Fruit fly (Drosophila melanogaster) whole organism, embryonic: Measurements from ENCODE around the gene Tpst.

Experiments
- Ada2b ChIP-seq: fragments of 200-800 bp; sonication (Bioruptor generic); IDR thresholded peaks from 2 replicates; pipeline ENCODE4 v1.3.6; 2022; ENCODE audit warnings: missing biosample characterization, missing genetic modification characterization
- Asciz ChIP-seq: fragments of 200-800 bp; sonication (Bioruptor generic); optimal IDR thresholded peaks from 2 replicates; lab custom pipeline; 2017; ENCODE audit warnings: missing biosample characterization, mild to moderate bottlenecking, missing genetic modification characterization, missing genetic modification reagents
- B-H2 ChIP-seq: fragments of 200-800 bp; sonication (Bioruptor generic); optimal IDR thresholded peaks from 2 replicates; lab custom pipeline; 2018; ENCODE audit warnings: missing biosample characterization, mild to moderate bottlenecking, missing genetic modification characterization
- Bgb ChIP-seq: fragments of 200-800 bp; sonication (Bioruptor generic); IDR thresholded peaks from 2 replicates; pipeline ENCODE4 v1.3.6; 2022; ENCODE audit warnings: missing biosample characterization, missing genetic modification characterization; ENCODE audit not compliant: partially characterized antibody
- BtbVII ChIP-seq: fragments of 200-800 bp; sonication (Bioruptor generic); optimal IDR thresholded peaks from 3 replicates; lab custom pipeline; 2017; ENCODE audit warnings: missing biosample characterization, mild to moderate bottlenecking, missing genetic modification characterization
- CG10267 ChIP-seq: fragments of 200-800 bp; sonication (Bioruptor generic); optimal IDR thresholded peaks from 2 replicates; lab custom pipeline; 2018; ENCODE audit warnings: missing biosample characterization, mild to moderate bottlenecking, missing genetic modification characterization, moderate library complexity
- CG10274 ChIP-seq: fragments of 200-800 bp; sonication (Bioruptor generic); optimal IDR thresholded peaks from 3 replicates; lab custom pipeline; 2017; ENCODE audit warnings: missing biosample characterization, mild to moderate bottlenecking, missing genetic modification characterization
- CG13894 ChIP-seq: fragments of 200-800 bp; sonication (Bioruptor generic); optimal IDR thresholded peaks from 3 replicates; lab custom pipeline; 2018; ENCODE audit warnings: missing biosample characterization, mild to moderate bottlenecking, missing genetic modification characterization, moderate library complexity
- CG15696 ChIP-seq: fragments of 200-800 bp; sonication (Bioruptor generic); optimal IDR thresholded peaks from 2 replicates; lab custom pipeline; 2019; ENCODE audit warnings: missing biosample characterization, mild to moderate bottlenecking, missing genetic modification characterization, moderate library complexity
- CG18764 ChIP-seq: fragments of 200-800 bp; sonication (Bioruptor generic); optimal IDR thresholded peaks from 3 replicates; lab custom pipeline; 2016; ENCODE audit warnings: missing biosample characterization, missing genetic modification characterization
- CG2129 ChIP-seq: fragments of 200-800 bp; sonication (Bioruptor generic); IDR thresholded peaks from 2 replicates; pipeline ENCODE4 v1.3.6; 2022; ENCODE audit warnings: missing biosample characterization, missing genetic modification characterization; ENCODE audit not compliant: partially characterized antibody
- CG32767 ChIP-seq: fragments of 200-800 bp; sonication (Bioruptor generic); IDR thresholded peaks from 2 replicates; pipeline ENCODE4 v1.3.6; 2022; ENCODE audit warnings: missing biosample characterization, missing genetic modification characterization
- CG4328 ChIP-seq: fragments of 200-800 bp; sonication (Bioruptor generic); optimal IDR thresholded peaks from 3 replicates; lab custom pipeline; 2017; ENCODE audit warnings: missing biosample characterization, missing genetic modification reagents, missing genetic modification characterization
- CG6254 ChIP-seq: fragments of 200-800 bp; sonication (Bioruptor generic); optimal IDR thresholded peaks from 3 replicates; lab custom pipeline; 2017; ENCODE audit warnings: mild to moderate bottlenecking, missing biosample characterization, missing genetic modification reagents, missing genetic modification characterization
- CG6791 ChIP-seq: fragments of 200-800 bp; sonication (Bioruptor generic); IDR thresholded peaks from 3 replicates; pipeline ENCODE4 v1.3.6; 2022; ENCODE audit warnings: missing biosample characterization, missing genetic modification characterization; ENCODE audit not compliant: partially characterized antibody
- CG7963 ChIP-seq: fragments of 200-800 bp; sonication (Bioruptor generic); IDR thresholded peaks from 3 replicates; pipeline ENCODE4 v1.3.6; 2022; ENCODE audit warnings: missing biosample characterization, missing genetic modification characterization; ENCODE audit not compliant: partially characterized antibody
- CG9817 ChIP-seq: fragments of 200-800 bp; sonication (Bioruptor generic); optimal IDR thresholded peaks from 2 replicates; lab custom pipeline; 2018; ENCODE audit warnings: missing biosample characterization, mild to moderate bottlenecking, missing genetic modification characterization, moderate library complexity
- Deaf1 ChIP-seq: fragments of 200-800 bp; optimal IDR thresholded peaks from 3 replicates; lab custom pipeline; 2019; ENCODE audit warnings: missing biosample characterization, mild to moderate bottlenecking, missing genetic modification characterization, moderate library complexity
- Dp ChIP-seq: fragments of 200-800 bp; sonication (Bioruptor generic); optimal IDR thresholded peaks from 2 replicates; lab custom pipeline; 2018; ENCODE audit warnings: missing biosample characterization, mild to moderate bottlenecking, missing genetic modification characterization, moderate library complexity
- HLH4C ChIP-seq: fragments of 200-800 bp; sonication (Bioruptor generic); IDR thresholded peaks from 3 replicates; pipeline ENCODE4 v1.3.6; 2022; ENCODE audit warnings: missing biosample characterization, missing genetic modification characterization; ENCODE audit not compliant: partially characterized antibody
- Hr3 ChIP-seq: fragments of 200-800 bp; sonication (Bioruptor generic); optimal IDR thresholded peaks from 3 replicates; lab custom pipeline; 2016; ENCODE audit warnings: missing biosample characterization, missing genetic modification characterization
- NC2α ChIP-seq: fragments of 200-800 bp; sonication (Bioruptor generic); optimal IDR thresholded peaks from 2 replicates; lab custom pipeline; 2016; ENCODE audit warnings: missing biosample characterization, missing genetic modification characterization
- Nf-YC ChIP-seq: fragments of 200-800 bp; optimal IDR thresholded peaks from 3 replicates; lab custom pipeline; 2019; ENCODE audit warnings: missing biosample characterization, mild to moderate bottlenecking, missing genetic modification characterization, moderate library complexity
- Oaz ChIP-seq: fragments of 200-800 bp; sonication (Bioruptor generic); IDR thresholded peaks from 2 replicates; pipeline ENCODE4 v1.3.6; 2022; ENCODE audit warnings: missing biosample characterization, missing genetic modification characterization
- Opbp ChIP-seq: fragments of 200-800 bp; sonication (Bioruptor generic); IDR thresholded peaks from 3 replicates; pipeline ENCODE4 v1.3.6; 2022; ENCODE audit warnings: missing biosample characterization, missing genetic modification characterization; ENCODE audit not compliant: partially characterized antibody
- Trl ChIP-seq, 3 experiments: fragments of >200 bp in 2 of 3; fragments of 200-800 bp in 1 of 3; sonication (Bioruptor generic) in 1 of 3; optimal IDR thresholded peaks; 2 replicates in 1 of 3; 3 replicates in 2 of 3; lab custom pipeline; 2016 to 2017; ENCODE audit warnings: missing biosample characterization in 1 of 3, missing genetic modification characterization in 1 of 3
- YL-1 ChIP-seq: fragments of 200-800 bp; sonication (Bioruptor generic); optimal IDR thresholded peaks from 3 replicates; lab custom pipeline; 2017; ENCODE audit warnings: missing biosample characterization, mild to moderate bottlenecking, missing genetic modification characterization
- aop ChIP-seq: fragments of 200-800 bp; sonication (Bioruptor generic); IDR thresholded peaks from 2 replicates; pipeline ENCODE4 v1.3.6; 2022; ENCODE audit warnings: missing biosample characterization, missing genetic modification characterization
- bsh ChIP-seq, 2 experiments: fragments of 200-800 bp; sonication (Bioruptor generic); optimal IDR thresholded peaks; 2 replicates each; lab custom pipeline; 2017 to 2018; ENCODE audit warnings: mild to moderate bottlenecking in 2 of 2, missing biosample characterization in 2 of 2, missing genetic modification characterization in 2 of 2, moderate library complexity in 1 of 2
- chinmo ChIP-seq: fragments of 200-800 bp; sonication (Bioruptor generic); IDR thresholded peaks from 4 replicates; pipeline ENCODE4 v1.3.6; 2022; ENCODE audit warnings: missing biosample characterization, missing genetic modification characterization; ENCODE audit not compliant: partially characterized antibody
- crc ChIP-seq: fragments of 200-800 bp; sonication (Bioruptor generic); optimal IDR thresholded peaks from 2 replicates; lab custom pipeline; 2016; ENCODE audit warnings: missing biosample characterization, missing genetic modification characterization
- crol ChIP-seq: fragments of 200-800 bp; sonication (Bioruptor generic); IDR thresholded peaks from 2 replicates; pipeline ENCODE4 v1.3.6; 2022; ENCODE audit warnings: missing biosample characterization, missing genetic modification characterization
- ems ChIP-seq: fragments of 200-800 bp; sonication (Bioruptor generic); optimal IDR thresholded peaks from 3 replicates; lab custom pipeline; 2016; ENCODE audit warnings: missing biosample characterization, missing genetic modification characterization
- gem ChIP-seq: fragments of 200-800 bp; sonication (Bioruptor generic); optimal IDR thresholded peaks from 2 replicates; lab custom pipeline; 2019; ENCODE audit warnings: missing biosample characterization, mild to moderate bottlenecking, missing genetic modification characterization, moderate library complexity
- gro ChIP-seq: fragments of 200-800 bp; sonication (Bioruptor generic); optimal IDR thresholded peaks from 2 replicates; lab custom pipeline; 2016; ENCODE audit warnings: missing biosample characterization, missing genetic modification characterization
- gsb-n ChIP-seq: fragments of 200-800 bp; sonication (Bioruptor generic); optimal IDR thresholded peaks from 3 replicates; lab custom pipeline; 2018; ENCODE audit warnings: missing biosample characterization, mild to moderate bottlenecking, missing genetic modification characterization
- ham ChIP-seq: fragments of 200-800 bp; sonication (Bioruptor generic); IDR thresholded peaks from 2 replicates; pipeline ENCODE4 v1.3.6; 2022; ENCODE audit warnings: missing biosample characterization, missing genetic modification characterization
- hkb ChIP-seq, 2 experiments: fragments of 200-800 bp in 1 of 2; fragments of >200 bp in 1 of 2; sonication (Bioruptor generic) in 1 of 2; IDR thresholded peaks in 1 of 2; optimal IDR thresholded peaks in 1 of 2; 2 replicates each; pipeline versions ENCODE4 v1.3.6 to Lab custom; 2017 to 2022; ENCODE audit warnings: missing biosample characterization in 1 of 2, missing genetic modification characterization in 1 of 2
- insv ChIP-seq, 2 experiments: fragments of 200-800 bp; sonication (Bioruptor generic); optimal IDR thresholded peaks; 3 replicates each; lab custom pipeline; 2016 to 2018; ENCODE audit warnings: missing biosample characterization in 2 of 2, missing genetic modification characterization in 2 of 2
- jumu ChIP-seq: fragments of 200-800 bp; sonication (Bioruptor generic); optimal IDR thresholded peaks from 3 replicates; lab custom pipeline; 2016; ENCODE audit warnings: missing biosample characterization, missing genetic modification characterization
- oc ChIP-seq: fragments of 200-800 bp; sonication (Bioruptor generic); optimal IDR thresholded peaks from 2 replicates; lab custom pipeline; 2018; ENCODE audit warnings: missing biosample characterization, mild to moderate bottlenecking, missing genetic modification characterization, moderate library complexity
- pros ChIP-seq: fragments of 200-800 bp; sonication (Bioruptor generic); optimal IDR thresholded peaks from 3 replicates; lab custom pipeline; 2019; ENCODE audit warnings: missing biosample characterization, mild to moderate bottlenecking, missing genetic modification characterization, moderate library complexity
- row ChIP-seq: fragments of 200-800 bp; sonication (Bioruptor generic); IDR thresholded peaks from 3 replicates; pipeline ENCODE4 v1.3.6; 2022; ENCODE audit warnings: missing biosample characterization, missing genetic modification characterization
- slou ChIP-seq: fragments of 200-800 bp; sonication (Bioruptor generic); optimal IDR thresholded peaks from 3 replicates; lab custom pipeline; 2016; ENCODE audit warnings: missing biosample characterization, missing genetic modification characterization
- sob ChIP-seq: fragments of 200-800 bp; sonication (Bioruptor generic); IDR thresholded peaks from 2 replicates; pipeline ENCODE4 v1.3.6; 2022; ENCODE audit warnings: missing biosample characterization, missing genetic modification characterization
- tgo ChIP-seq: fragments of 200-800 bp; sonication (Bioruptor generic); IDR thresholded peaks from 3 replicates; pipeline ENCODE4 v1.3.6; 2022; ENCODE audit warnings: missing biosample characterization, missing genetic modification characterization
- twi ChIP-seq: fragments of 200-800 bp; optimal IDR thresholded peaks from 2 replicates; lab custom pipeline; 2019; ENCODE audit warnings: missing biosample characterization, mild to moderate bottlenecking, missing genetic modification characterization, moderate library complexity
- z ChIP-seq: fragments of 200-800 bp; sonication (Bioruptor generic); IDR thresholded peaks from 3 replicates; pipeline ENCODE4 v1.3.6; 2022; ENCODE audit warnings: missing biosample characterization, missing genetic modification characterization

Gene Tpst

DNA sequence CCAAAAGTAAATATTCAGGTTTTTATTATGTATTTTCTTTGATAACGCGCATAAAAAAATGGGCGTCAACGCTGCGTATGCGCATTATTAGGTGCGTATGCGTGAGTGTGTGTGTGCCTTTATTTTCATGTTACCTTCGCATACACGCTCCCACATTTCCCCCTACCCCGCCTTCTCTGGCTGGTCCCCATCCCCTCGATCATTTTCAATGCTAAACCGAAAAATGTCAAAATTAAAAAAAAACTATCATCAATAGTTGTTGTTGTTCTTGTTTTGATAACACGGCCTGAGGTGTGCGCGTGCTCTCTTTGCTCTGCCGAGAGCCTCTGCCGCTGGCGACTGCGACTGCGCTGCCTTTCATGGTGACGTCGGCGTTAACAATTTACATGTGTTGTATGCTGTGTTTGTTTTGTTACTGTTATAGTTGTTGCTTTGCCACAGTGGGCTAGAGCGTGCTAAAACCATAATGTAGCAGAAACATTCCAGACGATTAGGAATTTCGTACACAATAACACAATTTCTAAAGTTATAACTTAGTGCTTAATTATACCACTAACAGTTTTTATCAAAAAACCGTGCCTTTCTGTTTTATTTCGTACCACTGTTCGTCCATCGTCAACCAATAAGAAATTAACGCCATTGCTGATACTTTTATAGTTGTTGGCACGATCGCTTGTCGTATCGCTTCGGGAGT lies 76.5 kb downstream of the Tpst start (continued):
- TF ChIP-seq z (GFP tag; lab: Robert Waterston, UW) (peak; percentile 82), CG6254 (peak; percentile 97), Asciz (GFP tag; lab: Kevin White, UChicago) (peak; percentile 99), CG7963 (GFP tag; lab: Robert Waterston, UW) (peak; percentile 77; the same call in 2 of the 3 replicates), ham (GFP tag; lab: Robert Waterston, UW) (peak; percentile 95), Deaf1 (tag; lab: Kevin White, UChicago) (peak; percentile 99), bsh (GFP tag; optimal IDR thresholded peaks at IDR 0.05; lab: Kevin White, UChicago) (peak; percentile 94 to 99), CG9817 (peak; percentile 98), tgo (GFP tag; lab: Robert Waterston, UW) (peak; percentile 99), CG6791 (GFP tag; lab: Robert Waterston, UW) (peak; percentile 75), Dp (GFP tag; lab: Kevin White, UChicago) (peak; percentile 33), insv (GFP tag; optimal IDR thresholded peaks at IDR 0.05; lab: Kevin White, UChicago) (peak; percentile 51 to 79), jumu (peak; percentile 99), CG4328 (GFP tag; lab: Kevin White, UChicago) (peak; percentile 97), B-H2 (GFP tag; lab: Kevin White, UChicago) (peak; percentile 93), ems (GFP tag; lab: Kevin White, UChicago) (peak; percentile 99), Trl (optimal IDR thresholded peaks at IDR 0.05; lab: Kevin White, UChicago) (peak in 1 of 2 experiments; percentile 61), Trl (GFP tag; optimal IDR thresholded peaks at IDR 0.05; lab: Kevin White, UChicago) (peak; percentile 99), NC2α (peak; percentile 98), oc (peak; percentile 99), CG15696 (tag; lab: Kevin White, UChicago) (peak; percentile 91), twi (tag; lab: Kevin White, UChicago) (peak; percentile 96), pros (GFP tag; lab: Kevin White, UChicago) (peak; percentile 66), BtbVII (GFP tag; lab: Kevin White, UChicago) (peak; percentile 98), Ada2b (GFP tag; lab: Robert Waterston, UW) (peak; percentile 99), CG18764 (GFP tag; lab: Kevin White, UChicago) (peak; percentile 98), aop (GFP tag; lab: Robert Waterston, UW) (peak; percentile 95), gro (GFP tag; lab: Kevin White, UChicago) (peak; percentile 99), gsb-n (tag; lab: Kevin White, UChicago) (peak; percentile 98), Oaz (GFP tag; lab: Robert Waterston, UW) (peak; percentile 99), CG13894 (tag; lab: Kevin White, UChicago) (peak; percentile 96), hkb (optimal IDR thresholded peaks at IDR 0.05; lab: Kevin White, UChicago) (no peak), hkb (GFP tag; IDR thresholded peaks at IDR 0.05; lab: Robert Waterston, UW) (peak; percentile 99), YL-1 (peak; percentile 96), row (GFP tag; lab: Robert Waterston, UW) (peak; percentile 99), gem (tag; lab: Kevin White, UChicago) (peak; percentile 99), slou (peak; percentile 96), CG32767 (GFP tag; lab: Robert Waterston, UW) (peak; percentile 98), CG10274 (peak; percentile 93), Opbp (GFP tag; lab: Robert Waterston, UW) (peak; percentile 52; the same call in 2 of the 3 replicates)

DNA sequence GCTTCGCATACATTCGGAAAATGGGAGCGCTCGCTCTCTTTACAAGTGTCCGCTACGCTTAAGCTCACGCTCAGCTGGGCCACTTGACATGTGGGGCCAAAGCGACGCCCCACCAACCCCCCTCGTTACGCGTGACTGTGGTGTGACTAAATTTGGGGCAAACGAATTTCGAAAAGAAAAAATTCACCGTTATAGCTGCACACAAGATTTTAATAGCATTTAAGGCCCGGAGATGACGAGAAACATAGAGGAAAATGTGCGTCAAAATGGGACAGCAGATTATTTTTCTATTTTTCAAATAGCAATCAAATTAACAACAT lies 77.0 kb downstream of the Tpst start:
- TF ChIP-seq sob (GFP tag; lab: Robert Waterston, UW) (no peak), crc (GFP tag; lab: Kevin White, UChicago) (no peak), Nf-YC (no peak), CG10267 (tag; lab: Kevin White, UChicago) (no peak), Bgb (GFP tag; lab: Robert Waterston, UW) (0 out of 2 replicates have a peak, but pooled peaks have one; percentile 5), chinmo (GFP tag; lab: Robert Waterston, UW) (0 out of 4 replicates have a peak, but pooled peaks have one; percentile 33), CG6791 (GFP tag; lab: Robert Waterston, UW) (0 out of 3 replicates have a peak, but pooled peaks have one; percentile 3), Hr3 (no peak), HLH4C (0 out of 3 replicates have a peak, but pooled peaks have one; percentile 5), crol (GFP tag; lab: Robert Waterston, UW) (peak; percentile 92), CG2129 (GFP tag; lab: Robert Waterston, UW) (no peak)
